Fruit fly (Drosophila melanogaster) whole organism, embryonic: ENCODE results near the gene sno.

ENCODE experiments used
- B-H2 ChIP-seq: fragments of 200-800 bp; sonication (Bioruptor generic); optimal IDR thresholded peaks from 2 replicates; lab custom pipeline; 2018; ENCODE audit warnings: missing biosample characterization, mild to moderate bottlenecking, missing genetic modification characterization
- CG10267 ChIP-seq: fragments of 200-800 bp; sonication (Bioruptor generic); optimal IDR thresholded peaks from 2 replicates; lab custom pipeline; 2018; ENCODE audit warnings: missing biosample characterization, mild to moderate bottlenecking, missing genetic modification characterization, moderate library complexity
- CG11723 ChIP-seq: fragments of 200-800 bp; sonication (Bioruptor generic); optimal IDR thresholded peaks from 2 replicates; lab custom pipeline; 2017; ENCODE audit warnings: missing biosample characterization, mild to moderate bottlenecking, missing genetic modification characterization
- CG12299 ChIP-seq: fragments of 200-800 bp; sonication (Bioruptor generic); optimal IDR thresholded peaks from 2 replicates; lab custom pipeline; 2018; ENCODE audit warnings: missing biosample characterization, mild to moderate bottlenecking, missing genetic modification characterization
- CG13624 ChIP-seq: fragments of 200-800 bp; sonication (Bioruptor generic); optimal IDR thresholded peaks from 2 replicates; lab custom pipeline; 2016; ENCODE audit warnings: missing biosample characterization, missing genetic modification characterization
- CG15479 ChIP-seq: fragments of 200-800 bp; sonication (Bioruptor generic); optimal IDR thresholded peaks from 3 replicates; lab custom pipeline; 2019; ENCODE audit warnings: missing biosample characterization, mild to moderate bottlenecking, missing genetic modification characterization, moderate library complexity
- CG16813 ChIP-seq: fragments of 200-800 bp; sonication (Bioruptor generic); IDR thresholded peaks from 3 replicates; pipeline ENCODE4 v1.3.6; 2022; ENCODE audit warnings: missing biosample characterization, missing genetic modification characterization; ENCODE audit not compliant: partially characterized antibody
- CG16863 ChIP-seq: fragments of 200-800 bp; sonication (Bioruptor generic); optimal IDR thresholded peaks from 3 replicates; lab custom pipeline; 2016; ENCODE audit warnings: missing biosample characterization, missing genetic modification characterization
- CG3407 ChIP-seq: fragments of 200-800 bp; sonication (Bioruptor generic); optimal IDR thresholded peaks from 2 replicates; lab custom pipeline; 2018; ENCODE audit warnings: missing biosample characterization, mild to moderate bottlenecking, missing genetic modification characterization
- CG3726 ChIP-seq: fragments of 200-800 bp; sonication (Bioruptor generic); IDR thresholded peaks from 3 replicates; pipeline ENCODE4, ENCODE4 v1.3.6; 2022; ENCODE audit warnings: missing biosample characterization, missing genetic modification characterization
- CG4404 ChIP-seq: fragments of 200-800 bp; sonication (Bioruptor generic); IDR thresholded peaks from 2 replicates; pipeline ENCODE4 v1.3.6; 2022; ENCODE audit warnings: missing biosample characterization, missing genetic modification characterization
- CG4820 ChIP-seq: fragments of 200-800 bp; sonication (Bioruptor generic); optimal IDR thresholded peaks from 3 replicates; lab custom pipeline; 2016; ENCODE audit warnings: missing biosample characterization, missing genetic modification characterization
- CG6272 ChIP-seq: fragments of 200-800 bp; sonication (Bioruptor generic); IDR thresholded peaks from 2 replicates; pipeline ENCODE4 v1.3.6; 2022; ENCODE audit warnings: missing biosample characterization, missing genetic modification characterization
- CG7786 ChIP-seq: fragments of 200-800 bp; sonication (Bioruptor generic); optimal IDR thresholded peaks from 2 replicates; lab custom pipeline; 2016; ENCODE audit warnings: missing biosample characterization, missing genetic modification characterization
- CrebB ChIP-seq: fragments of 200-800 bp; sonication (Bioruptor generic); optimal IDR thresholded peaks from 3 replicates; lab custom pipeline; 2018; ENCODE audit warnings: missing biosample characterization, mild to moderate bottlenecking, missing genetic modification characterization
- D19B ChIP-seq: fragments of 200-800 bp; sonication (Bioruptor generic); optimal IDR thresholded peaks from 2 replicates; lab custom pipeline; 2017; ENCODE audit warnings: missing biosample characterization, mild to moderate bottlenecking, missing genetic modification characterization
- Fer3 ChIP-seq: fragments of 200-800 bp; sonication (Bioruptor generic); optimal IDR thresholded peaks from 2 replicates; lab custom pipeline; 2018; ENCODE audit warnings: missing biosample characterization, mild to moderate bottlenecking, missing genetic modification characterization, moderate library complexity
- HLH4C ChIP-seq: fragments of 200-800 bp; sonication (Bioruptor generic); IDR thresholded peaks from 3 replicates; pipeline ENCODE4 v1.3.6; 2022; ENCODE audit warnings: missing biosample characterization, missing genetic modification characterization; ENCODE audit not compliant: partially characterized antibody
- Hey ChIP-seq: fragments of 200-800 bp; sonication (Bioruptor generic); optimal IDR thresholded peaks from 3 replicates; lab custom pipeline; 2018; ENCODE audit warnings: missing biosample characterization, mild to moderate bottlenecking, missing genetic modification characterization
- Jarid2 ChIP-seq: fragments of 200-800 bp; sonication (Bioruptor generic); optimal IDR thresholded peaks from 3 replicates; lab custom pipeline; 2017; ENCODE audit warnings: mild to moderate bottlenecking, missing biosample characterization, missing genetic modification reagents, missing genetic modification characterization
- Mad ChIP-seq: fragments of 200-800 bp; sonication (Bioruptor generic); optimal IDR thresholded peaks from 2 replicates; lab custom pipeline; 2016; ENCODE audit warnings: missing biosample characterization, missing genetic modification characterization
- Max ChIP-seq: fragments of 200-800 bp; sonication (Bioruptor generic); optimal IDR thresholded peaks from 2 replicates; lab custom pipeline; 2016; ENCODE audit warnings: missing biosample characterization, mild to moderate bottlenecking, missing genetic modification characterization
- NK7.1 ChIP-seq: fragments of 200-800 bp; sonication (Bioruptor generic); optimal IDR thresholded peaks from 3 replicates; lab custom pipeline; 2016; ENCODE audit warnings: missing biosample characterization, missing genetic modification characterization
- Optix ChIP-seq: fragments of 200-800 bp; sonication (Bioruptor generic); IDR thresholded peaks from 3 replicates; pipeline ENCODE4 v1.3.6; 2022; ENCODE audit warnings: missing biosample characterization, missing genetic modification characterization
- Poxn ChIP-seq: fragments of 200-800 bp; sonication (Bioruptor generic); IDR thresholded peaks from 2 replicates; pipeline ENCODE4 v1.3.6; 2022; ENCODE audit warnings: missing biosample characterization, missing genetic modification characterization
- Stat92E ChIP-seq, 3 experiments: fragments of >200 bp in 2 of 3; fragments of 200-800 bp in 1 of 3; sonication (Bioruptor generic) in 1 of 3; optimal IDR thresholded peaks; 2 replicates each; lab custom pipeline; 2017 to 2019; ENCODE audit warnings: missing biosample characterization in 3 of 3, missing genetic modification characterization in 3 of 3, mild to moderate bottlenecking in 1 of 3, moderate library complexity in 1 of 3
- Tbp ChIP-seq: fragments of >200 bp; optimal IDR thresholded peaks from 2 replicates; lab custom pipeline; 2018; ENCODE audit warnings: missing biosample characterization, missing genetic modification characterization
- Vsx1 ChIP-seq: fragments of 200-800 bp; sonication (Bioruptor generic); optimal IDR thresholded peaks from 2 replicates; lab custom pipeline; 2017; ENCODE audit warnings: missing biosample characterization, mild to moderate bottlenecking, missing genetic modification characterization, missing genetic modification reagents
- ase ChIP-seq: fragments of 200-800 bp; sonication (Bioruptor generic); IDR thresholded peaks from 3 replicates; pipeline ENCODE4 v1.3.6; 2022; ENCODE audit warnings: missing biosample characterization, missing genetic modification characterization
- az2 ChIP-seq: fragments of 200-800 bp; sonication (Bioruptor generic); optimal IDR thresholded peaks from 3 replicates; lab custom pipeline; 2016; ENCODE audit warnings: missing biosample characterization, missing genetic modification characterization
- bbx ChIP-seq: fragments of 200-800 bp; sonication (Bioruptor generic); IDR thresholded peaks from 2 replicates; pipeline ENCODE4 v1.3.6; 2022; ENCODE audit warnings: missing biosample characterization, missing genetic modification characterization; ENCODE audit not compliant: partially characterized antibody
- caup ChIP-seq: fragments of 200-800 bp; sonication (Bioruptor generic); optimal IDR thresholded peaks from 3 replicates; lab custom pipeline; 2017; ENCODE audit warnings: missing biosample characterization, mild to moderate bottlenecking, missing genetic modification characterization, moderate library complexity; ENCODE audit not compliant: severe bottlenecking
- ci ChIP-seq: fragments of 200-800 bp; sonication (Bioruptor generic); IDR thresholded peaks from 3 replicates; pipeline ENCODE4 v1.3.6; 2022; ENCODE audit warnings: missing biosample characterization, missing genetic modification characterization
- ems ChIP-seq: fragments of 200-800 bp; sonication (Bioruptor generic); optimal IDR thresholded peaks from 3 replicates; lab custom pipeline; 2016; ENCODE audit warnings: missing biosample characterization, missing genetic modification characterization
- esg ChIP-seq: fragments of 200-800 bp; sonication (Bioruptor generic); conservative IDR thresholded peaks from 2 replicates; pipeline ENCODE4 v1.3.6; 2022; ENCODE audit warnings: missing biosample characterization, missing genetic modification characterization
- fru ChIP-seq: fragments of >200 bp; optimal IDR thresholded peaks from 2 replicates; lab custom pipeline; 2017
- fu2 ChIP-seq: fragments of 200-800 bp; sonication (Bioruptor generic); optimal IDR thresholded peaks from 2 replicates; lab custom pipeline; 2016; ENCODE audit warnings: missing biosample characterization, missing genetic modification characterization
- gsb-n ChIP-seq: fragments of 200-800 bp; sonication (Bioruptor generic); optimal IDR thresholded peaks from 3 replicates; lab custom pipeline; 2018; ENCODE audit warnings: missing biosample characterization, mild to moderate bottlenecking, missing genetic modification characterization
- h ChIP-seq: fragments of >200 bp; optimal IDR thresholded peaks from 2 replicates; lab custom pipeline; 2017
- insv ChIP-seq, 2 experiments: fragments of 200-800 bp; sonication (Bioruptor generic); optimal IDR thresholded peaks; 3 replicates each; lab custom pipeline; 2016 to 2018; ENCODE audit warnings: missing biosample characterization in 2 of 2, missing genetic modification characterization in 2 of 2
- lov ChIP-seq, 2 experiments: fragments of 200-800 bp in 1 of 2; fragments of >200 bp in 1 of 2; sonication (Bioruptor generic) in 1 of 2; IDR thresholded peaks in 1 of 2; optimal IDR thresholded peaks in 1 of 2; 2 replicates in 1 of 2; 3 replicates in 1 of 2; pipeline versions ENCODE4 v1.3.6 to Lab custom; 2017 to 2022; ENCODE audit warnings: missing biosample characterization in 1 of 2, missing genetic modification characterization in 1 of 2
- mld ChIP-seq: fragments of 200-800 bp; sonication (Bioruptor generic); IDR thresholded peaks from 3 replicates; pipeline ENCODE4 v1.3.6; 2022; ENCODE audit warnings: missing biosample characterization, missing genetic modification characterization; ENCODE audit not compliant: partially characterized antibody
- nom ChIP-seq: fragments of 200-800 bp; sonication (Bioruptor generic); optimal IDR thresholded peaks from 2 replicates; lab custom pipeline; 2017; ENCODE audit warnings: missing biosample characterization, missing genetic modification characterization, mild to moderate bottlenecking, moderate library complexity, missing genetic modification reagents
- p53 ChIP-seq: fragments of 200-800 bp; sonication (Bioruptor generic); optimal IDR thresholded peaks from 2 replicates; lab custom pipeline; 2016; ENCODE audit warnings: missing biosample characterization, missing genetic modification characterization
- pan ChIP-seq, 4 experiments: fragments of >200 bp in 3 of 4; fragments of 200-800 bp in 1 of 4; sonication (Bioruptor generic) in 1 of 4; optimal IDR thresholded peaks in 3 of 4; IDR thresholded peaks in 1 of 4; 2 replicates each; pipeline versions ENCODE4 v1.3.6 to Lab custom; 2017 to 2022; ENCODE audit warnings: missing biosample characterization in 2 of 4, missing genetic modification characterization in 2 of 4, mixed read lengths in 1 of 4
- pzg ChIP-seq: fragments of 200-800 bp; sonication (Bioruptor generic); optimal IDR thresholded peaks from 3 replicates; lab custom pipeline; 2018; ENCODE audit warnings: missing biosample characterization, mild to moderate bottlenecking, missing genetic modification characterization, moderate library complexity
- sna ChIP-seq: fragments of 200-800 bp; sonication (Bioruptor generic); IDR thresholded peaks from 2 replicates; pipeline ENCODE4 v1.3.6; 2022; ENCODE audit warnings: missing biosample characterization, missing genetic modification characterization; ENCODE audit not compliant: partially characterized antibody
- tgo ChIP-seq: fragments of 200-800 bp; sonication (Bioruptor generic); IDR thresholded peaks from 3 replicates; pipeline ENCODE4 v1.3.6; 2022; ENCODE audit warnings: missing biosample characterization, missing genetic modification characterization
- ttk ChIP-seq: fragments of 200-800 bp; sonication (Bioruptor generic); IDR thresholded peaks from 2 replicates; pipeline ENCODE4 v2.1.2; 2022; ENCODE audit warnings: missing biosample characterization, missing genetic modification characterization
- vfl ChIP-seq: fragments of 200-800 bp; sonication (Bioruptor generic); optimal IDR thresholded peaks from 2 replicates; lab custom pipeline; 2016; ENCODE audit warnings: missing biosample characterization, missing genetic modification characterization
- yki ChIP-seq: fragments of >200 bp; optimal IDR thresholded peaks from 3 replicates; lab custom pipeline; 2018

sno gene

dm6 chrX:13258757-13259067 lies 47.2 kb upstream of the sno start, which contains the start of gene comt (continued):
- peak; percentile 22 for TF ChIP-seq nom (GFP tag; lab: Kevin White, UChicago)
- TF ChIP-seq CG10267 (tag; lab: Kevin White, UChicago) = peak; percentile 70
- peak; percentile 62 for TF ChIP-seq az2 (GFP tag; lab: Kevin White, UChicago)
- no peak for TF ChIP-seq Stat92E (GFP tag; optimal IDR thresholded peaks at IDR 0.05; lab: Kevin White, UChicago)
- peak; percentile 17 for TF ChIP-seq CG4820 (GFP tag; lab: Kevin White, UChicago)
- TF ChIP-seq Hey (tag; lab: Kevin White, UChicago) = no peak
- peak; percentile 24 for TF ChIP-seq Max (GFP tag; lab: Kevin White, UChicago)
- no peak for TF ChIP-seq pan (optimal IDR thresholded peaks at IDR 0.05; lab: Kevin White, UChicago)
- TF ChIP-seq pan (GFP tag; optimal IDR thresholded peaks at IDR 0.05 in 1 of 2, IDR thresholded peaks at IDR 0.05 in 1 of 2) = peak in 1 of 2 experiments; percentile 63
- no peak for TF ChIP-seq gsb-n
- peak in 1 of 2 experiments; percentile 8 for TF ChIP-seq insv (GFP tag; optimal IDR thresholded peaks at IDR 0.05; lab: Kevin White, UChicago)
- no peak for TF ChIP-seq CG15479 (GFP tag; lab: Kevin White, UChicago)
- TF ChIP-seq ase (GFP tag; lab: Robert Waterston, UW) = 0 out of 3 replicates have a peak, but pooled peaks have one; percentile 36
- TF ChIP-seq CG3407 (GFP tag; lab: Kevin White, UChicago) = peak; percentile 8
- peak; percentile 43 for TF ChIP-seq esg (GFP tag; lab: Robert Waterston, UW)
- TF ChIP-seq h (lab: Kevin White, UChicago) = no peak
- peak; percentile 71; the same call in 2 of the 3 replicates for TF ChIP-seq ci (GFP tag; lab: Robert Waterston, UW)
- TF ChIP-seq mld (GFP tag; lab: Robert Waterston, UW) = no peak
- no peak for TF ChIP-seq Tbp (GFP tag; lab: Kevin White, UChicago)
- TF ChIP-seq CG16863 (GFP tag; lab: Kevin White, UChicago) = no peak
- no peak for TF ChIP-seq fru
- TF ChIP-seq ttk (GFP tag; lab: Robert Waterston, UW) = no peak
- no peak for TF ChIP-seq fu2 (GFP tag; lab: Kevin White, UChicago)
- no peak for TF ChIP-seq Mad (GFP tag; lab: Kevin White, UChicago)
- no peak for TF ChIP-seq p53
- peak; percentile 62 for TF ChIP-seq tgo (GFP tag; lab: Robert Waterston, UW)
- TF ChIP-seq Jarid2 (GFP tag; lab: Kevin White, UChicago) = no peak
- TF ChIP-seq lov (optimal IDR thresholded peaks at IDR 0.05; lab: Kevin White, UChicago) = no peak
- TF ChIP-seq lov (GFP tag; IDR thresholded peaks at IDR 0.05; lab: Robert Waterston, UW) = no peak
- peak; percentile 45 for TF ChIP-seq B-H2 (GFP tag; lab: Kevin White, UChicago)
- TF ChIP-seq CG16813 (GFP tag; lab: Robert Waterston, UW) = no peak
- 0 out of 2 replicates have a peak, but pooled peaks have one; percentile 16 for TF ChIP-seq CG6272 (GFP tag; lab: Robert Waterston, UW)
- peak; percentile 39 for TF ChIP-seq CG12299 (tag; lab: Kevin White, UChicago)
- TF ChIP-seq pzg = no peak
- TF ChIP-seq Poxn (GFP tag; lab: Robert Waterston, UW) = no peak
- TF ChIP-seq D19B (GFP tag; lab: Kevin White, UChicago) = peak; percentile 36
- no peak for TF ChIP-seq Vsx1 (GFP tag; lab: Kevin White, UChicago)
- TF ChIP-seq NK7.1 (GFP tag; lab: Kevin White, UChicago) = no peak
- peak; percentile 55 for TF ChIP-seq Fer3 (tag; lab: Kevin White, UChicago)
- TF ChIP-seq vfl (GFP tag; lab: Kevin White, UChicago) = no peak
- no peak for TF ChIP-seq CG3726 (GFP tag; lab: Robert Waterston, UW)
- TF ChIP-seq CG11723 (GFP tag; lab: Kevin White, UChicago) = no peak
- TF ChIP-seq CG13624 (GFP tag; lab: Kevin White, UChicago) = no peak
- TF ChIP-seq HLH4C (GFP tag; lab: Robert Waterston, UW) = no peak
- TF ChIP-seq CG7786 (GFP tag; lab: Kevin White, UChicago) = no peak
- no peak for TF ChIP-seq CrebB (tag; lab: Kevin White, UChicago)
- TF ChIP-seq sna (GFP tag; lab: Robert Waterston, UW) = no peak
- TF ChIP-seq yki (lab: Kevin White, UChicago) = no peak
- TF ChIP-seq CG4404 (GFP tag; lab: Robert Waterston, UW) = no peak
- TF ChIP-seq Optix (GFP tag; lab: Robert Waterston, UW) = no peak
- TF ChIP-seq bbx (GFP tag; lab: Robert Waterston, UW) = 0 out of 2 replicates have a peak, but pooled peaks have one; percentile 41
- TF ChIP-seq caup (GFP tag; lab: Kevin White, UChicago) = peak; percentile 47
- peak; percentile 4 for TF ChIP-seq ems (GFP tag; lab: Kevin White, UChicago)
